Worm (Caenorhabditis elegans) whole organism, young adult: Measurements from ENCODE around the gene C55B6.4.

Experiments used
- F33H1.4 ChIP-seq: fragments of 200-800 bp; sonication (Bioruptor generic); IDR thresholded peaks from 2 replicates; pipeline ENCODE4 v1.3.6; 2022; ENCODE audit warnings: missing genetic modification reagents, missing genetic modification characterization, missing compliant biosample characterization
- F57A8.1 ChIP-seq: fragments of 200-800 bp; sonication (Bioruptor generic); optimal IDR thresholded peaks from 2 replicates; lab custom pipeline; 2018; ENCODE audit warnings: mild to moderate bottlenecking, missing genetic modification characterization, moderate library complexity, missing compliant biosample characterization
- K12H6.12 ChIP-seq: fragments of 200-800 bp; sonication (Bioruptor generic); optimal IDR thresholded peaks from 2 replicates; lab custom pipeline; 2018; ENCODE audit warnings: mild to moderate bottlenecking, missing genetic modification characterization, missing compliant biosample characterization
- T07F8.4 ChIP-seq: sonication (generic microtip); optimal IDR thresholded peaks from 2 replicates; lab custom pipeline; 2016; ENCODE audit warnings: mild to moderate bottlenecking, missing genetic modification characterization, moderate library complexity, missing compliant biosample characterization
- Y56A3A.18 ChIP-seq: fragments of 200-800 bp; sonication (Bioruptor generic); IDR thresholded peaks from 2 replicates; pipeline ENCODE4 v1.3.6; 2022; ENCODE audit warnings: missing genetic modification reagents, missing genetic modification characterization, missing compliant biosample characterization
- Y95B8A.8 ChIP-seq: fragments of 200-800 bp; sonication (Bioruptor generic); IDR thresholded peaks from 2 replicates; pipeline ENCODE4 v1.3.6; 2022; ENCODE audit warnings: missing genetic modification reagents, missing genetic modification characterization, missing compliant biosample characterization
- dpl-1 ChIP-seq: fragments of 150-350 bp; optimal IDR thresholded peaks from 2 replicates; lab custom pipeline; 2014; ENCODE audit warnings: missing biosample characterization, missing genetic modification reagents, missing genetic modification characterization
- hmg-1.2 ChIP-seq: fragments of 200-800 bp; sonication (Bioruptor generic); IDR thresholded peaks from 2 replicates; pipeline ENCODE4 v1.3.6; 2022; ENCODE audit warnings: missing genetic modification reagents, missing genetic modification characterization, missing compliant biosample characterization
- nfyb-1 ChIP-seq: fragments of 200-800 bp; sonication (Bioruptor generic); IDR thresholded peaks from 2 replicates; pipeline ENCODE4 v1.3.6; 2022; ENCODE audit warnings: missing genetic modification reagents, missing genetic modification characterization, missing compliant biosample characterization
- nhr-80 ChIP-seq: sonication (generic microtip); optimal IDR thresholded peaks from 2 replicates; lab custom pipeline; 2016; ENCODE audit warnings: missing genetic modification characterization, missing compliant biosample characterization
- nhr-90 ChIP-seq: sonication (generic microtip); optimal IDR thresholded peaks from 2 replicates; lab custom pipeline; 2016; ENCODE audit warnings: missing genotype, mild to moderate bottlenecking, missing genetic modification characterization, missing compliant biosample characterization
- rec-8 ChIP-seq, 2 experiments: sonication (generic microtip); optimal IDR thresholded peaks; 2 replicates each; lab custom pipeline; 2016; ENCODE audit warnings: mild to moderate bottlenecking in 2 of 2, missing genetic modification characterization in 2 of 2, missing genetic modification reagents in 2 of 2, missing genotype in 2 of 2, missing biosample characterization in 1 of 2, missing compliant biosample characterization in 1 of 2, moderate library complexity in 1 of 2
- snpc-4 ChIP-seq, 5 experiments: fragments of 150-350 bp in 1 of 5; sonication (generic microtip) in 4 of 5; optimal IDR thresholded peaks; 2 replicates each; lab custom pipeline; 2014 to 2018; ENCODE audit warnings: missing genetic modification characterization in 5 of 5, missing biosample characterization in 3 of 5, antibody characterized with exemption in 2 of 5, mild to moderate bottlenecking in 2 of 5, missing compliant biosample characterization in 2 of 5, missing genotype in 2 of 5, moderate library complexity in 2 of 5, missing genetic modification reagents in 1 of 5
- ztf-25 ChIP-seq: fragments of 200-800 bp; sonication (Bioruptor generic); IDR thresholded peaks from 2 replicates; pipeline ENCODE4 v1.3.6; 2022; ENCODE audit warnings: missing genetic modification reagents, missing genetic modification characterization, missing compliant biosample characterization

- no peak for TF ChIP-seq dpl-1 (GFP tag; lab: Kevin White, UChicago)
- TF ChIP-seq nhr-90 = no peak
- no peak for TF ChIP-seq K12H6.12 (tag; lab: Kevin White, UChicago)
- no peak for TF ChIP-seq T07F8.4
- no peak for TF ChIP-seq Y56A3A.18
- no peak for TF ChIP-seq ztf-25
- no peak for TF ChIP-seq F33H1.4 (GFP tag; lab: Robert Waterston, UW)
- no peak for TF ChIP-seq Y95B8A.8 (GFP tag; lab: Robert Waterston, UW)
- no peak for TF ChIP-seq nfyb-1
- TF ChIP-seq rec-8 (tag; optimal IDR thresholded peaks at IDR 0.05; lab: Kevin White, UChicago) = no peak
- no peak for TF ChIP-seq nhr-80 (tag; lab: Kevin White, UChicago)
- TF ChIP-seq hmg-1.2 (GFP tag; lab: Robert Waterston, UW) = no peak
- TF ChIP-seq snpc-4 (GFP tag; optimal IDR thresholded peaks at IDR 0.05; lab: Kevin White, UChicago) = no peak
- TF ChIP-seq snpc-4 (tag; optimal IDR thresholded peaks at IDR 0.05; lab: Kevin White, UChicago) = no peak
- no peak for TF ChIP-seq F57A8.1
Measured at ce11 chrX:7151976-7152528, 35.5 kb downstream of the C55B6.4 start.
